Fruit fly (Drosophila melanogaster) whole organism, embryonic: ENCODE measurements around the gene Mtp.

ENCODE experiments used
- ATbp ChIP-seq: fragments of 200-800 bp; sonication (Bioruptor generic); optimal IDR thresholded peaks from 2 replicates; lab custom pipeline; 2017; ENCODE audit warnings: missing biosample characterization, mild to moderate bottlenecking, missing genetic modification characterization, missing genetic modification reagents
- Ada2b ChIP-seq: fragments of 200-800 bp; sonication (Bioruptor generic); IDR thresholded peaks from 2 replicates; pipeline ENCODE4 v1.3.6; 2022; ENCODE audit warnings: missing biosample characterization, missing genetic modification characterization
- Blimp-1 ChIP-seq: fragments of 200-800 bp; sonication (Bioruptor generic); optimal IDR thresholded peaks from 3 replicates; lab custom pipeline; 2018; ENCODE audit warnings: missing biosample characterization, missing genetic modification characterization, mild to moderate bottlenecking, moderate library complexity, missing genetic modification reagents
- CG11723 ChIP-seq: fragments of 200-800 bp; sonication (Bioruptor generic); optimal IDR thresholded peaks from 2 replicates; lab custom pipeline; 2017; ENCODE audit warnings: missing biosample characterization, mild to moderate bottlenecking, missing genetic modification characterization
- CG13296 ChIP-seq: fragments of 200-800 bp; sonication (Bioruptor generic); optimal IDR thresholded peaks from 3 replicates; lab custom pipeline; 2018; ENCODE audit warnings: missing biosample characterization, mild to moderate bottlenecking, missing genetic modification characterization
- CG14441 ChIP-seq: fragments of 200-800 bp; sonication (Bioruptor generic); IDR thresholded peaks from 2 replicates; pipeline ENCODE4 v1.3.6; 2022; ENCODE audit warnings: missing biosample characterization, missing genetic modification characterization
- CG14667 ChIP-seq: fragments of 200-800 bp; sonication (Bioruptor generic); IDR thresholded peaks from 2 replicates; pipeline ENCODE4 v1.3.6; 2022; ENCODE audit warnings: missing biosample characterization, missing genetic modification characterization
- CG1529 ChIP-seq: fragments of 200-800 bp; sonication (Bioruptor generic); optimal IDR thresholded peaks from 3 replicates; lab custom pipeline; 2018; ENCODE audit warnings: missing biosample characterization, missing genetic modification characterization
- CG1647 ChIP-seq: fragments of 200-800 bp; sonication (Bioruptor generic); optimal IDR thresholded peaks from 3 replicates; lab custom pipeline; 2016; ENCODE audit warnings: missing biosample characterization, missing genetic modification characterization
- CG16815 ChIP-seq: fragments of 200-800 bp; sonication (Bioruptor generic); optimal IDR thresholded peaks from 3 replicates; lab custom pipeline; 2017; ENCODE audit warnings: missing biosample characterization, mild to moderate bottlenecking, missing genetic modification characterization
- CG18599 ChIP-seq: fragments of 200-800 bp; sonication (Bioruptor generic); optimal IDR thresholded peaks from 3 replicates; lab custom pipeline; 2017; ENCODE audit warnings: missing biosample characterization, missing genetic modification characterization, mild to moderate bottlenecking, moderate library complexity, missing genetic modification reagents
- CG2875 ChIP-seq: fragments of 200-800 bp; sonication (Bioruptor generic); optimal IDR thresholded peaks from 2 replicates; lab custom pipeline; 2017; ENCODE audit warnings: missing biosample characterization, mild to moderate bottlenecking, missing genetic modification characterization, missing genetic modification reagents
- CG31224 ChIP-seq: fragments of 200-800 bp; sonication (Bioruptor generic); IDR thresholded peaks from 2 replicates; pipeline ENCODE4 v1.3.6; 2022; ENCODE audit warnings: missing biosample characterization, missing genetic modification characterization
- CG31388 ChIP-seq: fragments of 200-800 bp; sonication (Bioruptor generic); optimal IDR thresholded peaks from 2 replicates; lab custom pipeline; 2016; ENCODE audit warnings: missing biosample characterization, missing genetic modification characterization
- CG3163 ChIP-seq: fragments of 200-800 bp; sonication (Bioruptor generic); optimal IDR thresholded peaks from 3 replicates; lab custom pipeline; 2016; ENCODE audit warnings: missing biosample characterization, missing genetic modification characterization
- CG32532 ChIP-seq: fragments of 200-800 bp; sonication (Bioruptor generic); IDR thresholded peaks from 2 replicates; pipeline ENCODE4 v1.3.6; 2022; ENCODE audit warnings: missing biosample characterization, missing genetic modification characterization
- CG6683 ChIP-seq: fragments of 200-800 bp; sonication (Bioruptor generic); optimal IDR thresholded peaks from 2 replicates; lab custom pipeline; 2017; ENCODE audit warnings: missing biosample characterization, mild to moderate bottlenecking, missing genetic modification characterization, missing genetic modification reagents
- CG6765 ChIP-seq: fragments of 200-800 bp; sonication (Bioruptor generic); optimal IDR thresholded peaks from 3 replicates; lab custom pipeline; 2017; ENCODE audit warnings: missing biosample characterization, mild to moderate bottlenecking, missing genetic modification characterization
- CG6791 ChIP-seq: fragments of 200-800 bp; sonication (Bioruptor generic); IDR thresholded peaks from 3 replicates; pipeline ENCODE4 v1.3.6; 2022; ENCODE audit warnings: missing biosample characterization, missing genetic modification characterization; ENCODE audit not compliant: partially characterized antibody
- CG7786 ChIP-seq: fragments of 200-800 bp; sonication (Bioruptor generic); optimal IDR thresholded peaks from 2 replicates; lab custom pipeline; 2016; ENCODE audit warnings: missing biosample characterization, missing genetic modification characterization
- CG7987 ChIP-seq: fragments of 200-800 bp; sonication (Bioruptor generic); optimal IDR thresholded peaks from 2 replicates; lab custom pipeline; 2018; ENCODE audit warnings: missing biosample characterization, mild to moderate bottlenecking, missing genetic modification characterization, moderate library complexity
- CG8478 ChIP-seq: fragments of >200 bp; optimal IDR thresholded peaks from 2 replicates; lab custom pipeline; 2018
- Dek ChIP-seq: fragments of 200-800 bp; sonication (Bioruptor generic); optimal IDR thresholded peaks from 3 replicates; lab custom pipeline; 2019; ENCODE audit warnings: missing biosample characterization, mild to moderate bottlenecking, missing genetic modification characterization, moderate library complexity
- Dp ChIP-seq: fragments of 200-800 bp; sonication (Bioruptor generic); optimal IDR thresholded peaks from 2 replicates; lab custom pipeline; 2018; ENCODE audit warnings: missing biosample characterization, mild to moderate bottlenecking, missing genetic modification characterization, moderate library complexity
- Gsc ChIP-seq: fragments of 200-800 bp; sonication (Bioruptor generic); IDR thresholded peaks from 2 replicates; pipeline ENCODE4 v1.3.6; 2022; ENCODE audit warnings: missing biosample characterization, missing genetic modification characterization
- Med ChIP-seq: fragments of 200-800 bp; sonication (Bioruptor generic); peaks from one replicate; lab custom pipeline; 2016; ENCODE audit warnings: missing biosample characterization, missing genetic modification characterization, mild to moderate bottlenecking, inconsistent platforms, moderate library complexity
- NFAT ChIP-seq: fragments of 200-800 bp; sonication (Bioruptor generic); IDR thresholded peaks from 2 replicates; pipeline ENCODE4 v1.3.6; 2022; ENCODE audit warnings: missing biosample characterization, missing genetic modification characterization
- Sry-δ ChIP-seq: fragments of 200-800 bp; sonication (Bioruptor generic); optimal IDR thresholded peaks from 2 replicates; lab custom pipeline; 2016; ENCODE audit warnings: missing biosample characterization, missing genetic modification characterization
- Taf1 ChIP-seq: fragments of 200-800 bp; sonication (Bioruptor generic); IDR thresholded peaks from 2 replicates; pipeline ENCODE4 v1.3.6; 2022; ENCODE audit warnings: missing biosample characterization, missing genetic modification characterization
- Vsx1 ChIP-seq: fragments of 200-800 bp; sonication (Bioruptor generic); optimal IDR thresholded peaks from 2 replicates; lab custom pipeline; 2017; ENCODE audit warnings: missing biosample characterization, mild to moderate bottlenecking, missing genetic modification characterization, missing genetic modification reagents
- Xbp1 ChIP-seq: fragments of 200-800 bp; sonication (Bioruptor generic); optimal IDR thresholded peaks from 3 replicates; lab custom pipeline; 2016; ENCODE audit warnings: missing biosample characterization, mild to moderate bottlenecking, missing genetic modification characterization
- ap ChIP-seq: fragments of 200-800 bp; sonication (Bioruptor generic); IDR thresholded peaks from 2 replicates; pipeline ENCODE4 v1.3.6; 2022; ENCODE audit warnings: missing biosample characterization, missing genetic modification characterization
- bab2 ChIP-seq: fragments of 200-800 bp; sonication (Bioruptor generic); optimal IDR thresholded peaks from 2 replicates; lab custom pipeline; 2016; ENCODE audit warnings: missing biosample characterization, missing genetic modification characterization
- croc ChIP-seq: fragments of 200-800 bp; sonication (Bioruptor generic); conservative IDR thresholded peaks from 3 replicates; pipeline ENCODE4 v1.3.6; 2022; ENCODE audit warnings: missing biosample characterization, missing genetic modification characterization
- dati ChIP-seq: fragments of 200-800 bp; sonication (Bioruptor generic); IDR thresholded peaks from 2 replicates; pipeline ENCODE4 v1.3.6; 2022; ENCODE audit warnings: missing biosample characterization, missing genetic modification characterization
- fu2 ChIP-seq: fragments of 200-800 bp; sonication (Bioruptor generic); optimal IDR thresholded peaks from 2 replicates; lab custom pipeline; 2016; ENCODE audit warnings: missing biosample characterization, missing genetic modification characterization
- grn ChIP-seq: fragments of 200-800 bp; sonication (Bioruptor generic); optimal IDR thresholded peaks from 3 replicates; lab custom pipeline; 2017; ENCODE audit warnings: missing biosample characterization, missing genetic modification characterization
- ind ChIP-seq: fragments of 200-800 bp; sonication (Bioruptor generic); optimal IDR thresholded peaks from 3 replicates; lab custom pipeline; 2016; ENCODE audit warnings: missing biosample characterization, missing genetic modification characterization
- kah ChIP-seq: fragments of 200-800 bp; sonication (Bioruptor generic); optimal IDR thresholded peaks from 2 replicates; lab custom pipeline; 2018; ENCODE audit warnings: missing biosample characterization, mild to moderate bottlenecking, missing genetic modification characterization
- kay ChIP-seq: fragments of 200-800 bp; sonication (Bioruptor generic); optimal IDR thresholded peaks from 2 replicates; lab custom pipeline; 2016; ENCODE audit warnings: missing biosample characterization, missing genetic modification characterization
- ken ChIP-seq: fragments of 200-800 bp; sonication (Bioruptor generic); IDR thresholded peaks from 3 replicates; pipeline ENCODE4 v1.3.6; 2022; ENCODE audit warnings: missing biosample characterization, missing genetic modification characterization
- knrl ChIP-seq: fragments of 200-800 bp; sonication (Bioruptor generic); IDR thresholded peaks from 3 replicates; pipeline ENCODE4 v1.3.6; 2022; ENCODE audit warnings: missing biosample characterization, missing genetic modification characterization; ENCODE audit not compliant: partially characterized antibody
- nerfin-1 ChIP-seq: fragments of 200-800 bp; sonication (Bioruptor generic); optimal IDR thresholded peaks from 3 replicates; lab custom pipeline; 2019; ENCODE audit warnings: missing biosample characterization, mild to moderate bottlenecking, missing genetic modification characterization, moderate library complexity
- nmo ChIP-seq: fragments of 200-800 bp; sonication (Bioruptor generic); optimal IDR thresholded peaks from 2 replicates; lab custom pipeline; 2018; ENCODE audit warnings: missing biosample characterization, mild to moderate bottlenecking, missing genetic modification characterization, moderate library complexity
- phol ChIP-seq: fragments of 200-800 bp; sonication (Bioruptor generic); optimal IDR thresholded peaks from 3 replicates; lab custom pipeline; 2018; ENCODE audit warnings: missing biosample characterization, mild to moderate bottlenecking, missing genetic modification characterization, moderate library complexity
- run ChIP-seq: fragments of 200-800 bp; sonication (Bioruptor generic); optimal IDR thresholded peaks from 3 replicates; lab custom pipeline; 2018; ENCODE audit warnings: missing biosample characterization, mild to moderate bottlenecking, missing genetic modification characterization
- schlank ChIP-seq: fragments of 200-800 bp; sonication (Bioruptor generic); optimal IDR thresholded peaks from 2 replicates; lab custom pipeline; 2018; ENCODE audit warnings: missing biosample characterization, mild to moderate bottlenecking, missing genetic modification characterization
- sisA ChIP-seq: fragments of 200-800 bp; sonication (Bioruptor generic); IDR thresholded peaks from 2 replicates; pipeline ENCODE4 v1.3.6; 2022; ENCODE audit warnings: missing biosample characterization, missing genetic modification characterization
- toy ChIP-seq: fragments of 200-800 bp; sonication (Bioruptor generic); IDR thresholded peaks from 2 replicates; pipeline ENCODE4 v1.3.6; 2022; ENCODE audit warnings: missing biosample characterization, missing genetic modification characterization
- zen ChIP-seq: fragments of 200-800 bp; sonication (Bioruptor generic); optimal IDR thresholded peaks from 3 replicates; lab custom pipeline; 2018; ENCODE audit warnings: missing biosample characterization, mild to moderate bottlenecking, missing genetic modification characterization, moderate library complexity

Mtp gene

dm6 chr2L:20889857-20890606 is 32.6 kb downstream of the Mtp start (continued):
- TF ChIP-seq NFAT (GFP tag; lab: Robert Waterston, UW) (no peak), ap (GFP tag; lab: Robert Waterston, UW) (no peak), CG6765 (GFP tag; lab: Kevin White, UChicago) (no peak), CG7987 (GFP tag; lab: Kevin White, UChicago) (peak; percentile 44), CG14441 (GFP tag; lab: Robert Waterston, UW) (peak; percentile 29; the same call in 1 of the 2 replicates), Med (peak; percentile 77), CG6683 (GFP tag; lab: Kevin White, UChicago) (no peak), nerfin-1 (tag; lab: Kevin White, UChicago) (no peak), ken (GFP tag; lab: Robert Waterston, UW) (no peak), Sry-δ (GFP tag; lab: Kevin White, UChicago) (peak; percentile 5), CG7786 (peak; percentile 34), croc (no peak), CG18599 (GFP tag; lab: Kevin White, UChicago) (peak; percentile 13), Ada2b (GFP tag; lab: Robert Waterston, UW) (no peak), CG31388 (GFP tag; lab: Kevin White, UChicago) (no peak), ind (GFP tag; lab: Kevin White, UChicago) (peak; percentile 24), CG16815 (GFP tag; lab: Kevin White, UChicago) (no peak), knrl (GFP tag; lab: Robert Waterston, UW) (no peak), ATbp (GFP tag; lab: Kevin White, UChicago) (peak; percentile 44), zen (tag; lab: Kevin White, UChicago) (no peak), Dp (GFP tag; lab: Kevin White, UChicago) (no peak), CG32532 (GFP tag; lab: Robert Waterston, UW) (no peak; the same call in 1 of the 2 replicates), dati (no peak), phol (tag; lab: Kevin White, UChicago) (peak; percentile 50), bab2 (GFP tag; lab: Kevin White, UChicago) (peak; percentile 15), kah (GFP tag; lab: Kevin White, UChicago) (peak; percentile 51), schlank (tag; lab: Kevin White, UChicago) (no peak), Gsc (GFP tag; lab: Robert Waterston, UW) (no peak), CG1647 (GFP tag; lab: Kevin White, UChicago) (no peak), run (tag; lab: Kevin White, UChicago) (peak; percentile 55), CG1529 (GFP tag; lab: Kevin White, UChicago) (peak; percentile 42), Dek (tag; lab: Kevin White, UChicago) (no peak), grn (GFP tag; lab: Kevin White, UChicago) (no peak), toy (no peak), nmo (GFP tag; lab: Kevin White, UChicago) (peak; percentile 42), CG13296 (no peak), sisA (GFP tag; lab: Robert Waterston, UW) (peak; percentile 39; the same call in 1 of the 2 replicates), CG6791 (GFP tag; lab: Robert Waterston, UW) (no peak), CG14667 (GFP tag; lab: Robert Waterston, UW) (no peak), kay (GFP tag; lab: Kevin White, UChicago) (no peak), CG11723 (GFP tag; lab: Kevin White, UChicago) (no peak), Vsx1 (no peak), CG2875 (GFP tag; lab: Kevin White, UChicago) (peak; percentile 72), fu2 (GFP tag; lab: Kevin White, UChicago) (no peak), CG31224 (GFP tag; lab: Robert Waterston, UW) (0 out of 2 replicates have a peak, but pooled peaks have one; percentile 11), Xbp1 (GFP tag; lab: Kevin White, UChicago) (peak; percentile 26), Blimp-1 (peak; percentile 35), CG3163 (GFP tag; lab: Kevin White, UChicago) (peak; percentile 20), CG8478 (lab: Kevin White, UChicago) (no peak), Taf1 (GFP tag; lab: Robert Waterston, UW) (no peak)
